Worm (Caenorhabditis elegans) whole organism, dauer: ENCODE measurements around the gene C46E10.1.
"Not testable (repeated sequence)": the region's sequence is repeated elsewhere in the genome, so short reads cannot be mapped to it uniquely, and the experiment has no call there.

Experiments
- unc-62 ChIP-seq: sonication (generic microtip); optimal IDR thresholded peaks from 2 replicates; lab custom pipeline; 2017; ENCODE audit warnings: missing biosample characterization, missing genetic modification reagents, missing genetic modification characterization

C46E10.1 gene

DNA sequence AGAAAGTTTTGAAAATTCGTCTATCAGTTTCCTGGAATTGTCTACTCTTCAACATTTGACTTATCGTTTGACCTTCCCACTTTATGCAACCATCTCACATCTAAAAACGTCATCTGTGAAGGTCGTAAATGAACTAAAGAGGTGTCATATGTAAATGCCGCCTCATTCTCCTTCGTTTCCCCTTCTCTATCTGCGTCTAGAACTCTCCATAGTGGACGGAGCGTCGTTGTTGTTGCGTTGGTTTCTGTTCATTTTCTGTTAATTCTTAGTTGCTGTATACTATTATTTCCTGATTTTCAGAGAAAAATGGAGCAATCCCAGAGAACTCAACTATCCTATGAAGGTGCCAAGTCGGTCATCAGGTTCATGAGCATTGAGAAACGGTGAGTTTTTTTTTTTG is 7.1 kb upstream of the C46E10.1 start, which contains the start of gene fbxc-52:
TSS of gene fbxc-52 (plus strand) at position 301 of the 400 bp plus-strand sequence.
- TF ChIP-seq unc-62 (GFP tag; lab: Kevin White, UChicago), result no peak

DNA sequence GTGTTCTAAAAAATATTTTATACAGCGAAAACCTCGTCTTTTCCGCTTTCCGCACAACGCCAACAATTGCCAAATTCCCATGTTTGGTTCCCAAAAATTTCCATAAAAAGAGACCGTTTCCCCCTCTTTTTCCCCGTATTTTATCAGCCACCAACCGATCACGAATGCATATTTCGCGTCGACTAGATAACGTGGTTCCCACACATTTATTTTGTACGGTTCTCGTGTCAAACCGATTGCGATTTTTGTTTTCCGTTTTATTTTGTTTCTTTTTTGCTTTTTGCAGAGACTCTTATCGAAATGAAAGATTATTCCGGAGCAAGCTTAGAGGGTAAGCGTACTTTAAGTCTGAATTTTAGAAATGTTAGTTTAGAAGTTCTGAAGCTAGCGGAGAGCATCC is 3.0 kb upstream of the C46E10.1 start, which contains the start of gene C46E10.3:
TSS of gene C46E10.3 (plus strand) at position 301 of the 400 bp plus-strand sequence.
- TF ChIP-seq unc-62 (GFP tag; lab: Kevin White, UChicago), result no peak

DNA sequence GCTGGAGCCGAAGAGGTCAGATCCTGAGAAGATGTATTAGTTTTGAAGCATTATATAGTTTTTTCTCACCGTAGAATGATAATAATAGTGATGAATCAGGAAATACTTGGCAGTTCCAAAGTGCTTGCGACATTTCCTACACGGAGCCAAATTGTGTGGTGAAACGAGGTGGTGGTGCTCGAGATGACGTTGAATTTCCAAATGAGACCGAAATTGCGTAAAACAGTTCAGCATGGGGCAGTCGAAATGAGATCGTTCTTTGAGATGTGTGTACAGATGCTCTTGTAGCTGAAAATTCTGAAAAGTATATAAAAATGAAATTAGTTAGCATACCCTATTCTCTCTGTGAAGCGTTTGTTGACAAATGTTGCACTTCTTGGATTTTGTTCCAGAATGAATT is 4.0 kb downstream of the C46E10.1 start, which contains the start of gene C46E10.8:
TSS of gene C46E10.8 (minus strand) at position 101 of the 400 bp plus-strand sequence.
- no peak for TF ChIP-seq unc-62 (GFP tag; lab: Kevin White, UChicago)

DNA sequence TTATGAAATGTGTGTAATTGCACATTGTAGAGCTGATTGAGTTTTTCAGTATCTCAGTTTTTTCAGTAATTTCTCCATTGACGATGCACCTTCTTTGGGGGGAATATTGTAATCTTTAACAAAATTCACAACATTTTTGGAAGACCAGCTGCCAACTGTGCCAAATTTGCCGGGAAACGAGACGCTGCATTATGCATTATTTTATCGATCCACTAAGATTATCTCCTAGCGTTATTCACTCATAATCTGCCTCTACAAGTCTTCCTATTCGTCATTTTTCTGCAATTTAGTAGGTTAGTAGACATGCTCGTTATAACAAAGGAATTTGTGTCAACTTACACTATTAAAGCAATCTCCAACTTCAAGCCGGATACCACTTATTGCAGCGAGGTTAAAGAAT is 7.7 kb downstream of the C46E10.1 start, which contains the start of the genes sdz-12 and bath-31:
TSS of gene sdz-12 (minus strand) at position 101 of the 400 bp plus-strand sequence.
TSS of gene bath-31 (plus strand) at position 251 of the 400 bp plus-strand sequence.
- TF ChIP-seq unc-62 (GFP tag; lab: Kevin White, UChicago), result no peak

DNA sequence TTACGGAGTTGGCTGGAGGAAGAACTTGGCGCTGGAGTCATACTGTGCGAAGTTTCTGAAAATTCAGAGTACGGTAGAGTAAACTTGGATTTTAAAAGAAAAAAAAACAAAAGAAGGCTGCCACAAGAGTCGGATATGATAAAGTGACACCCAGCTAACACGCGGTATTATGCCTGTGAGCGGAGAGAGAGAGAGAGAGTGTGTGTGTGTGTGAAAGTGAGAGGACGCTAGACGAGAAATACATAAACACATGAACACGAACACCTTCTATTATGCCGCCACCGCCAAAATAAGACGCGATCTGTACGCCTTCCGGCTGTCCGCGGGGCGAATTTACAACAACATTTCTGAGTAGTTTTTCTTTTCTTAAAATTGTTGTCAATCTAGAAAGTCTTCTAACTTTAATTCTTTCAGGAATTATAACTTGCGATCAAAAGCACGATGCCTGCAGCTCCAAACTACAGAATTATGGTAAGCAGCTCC is 12.9 kb downstream of the C46E10.1 start, which contains the start of gene F12E12.6:
TSS of gene F12E12.6 (minus strand) at position 51 of the 483 bp plus-strand sequence.
- no peak for TF ChIP-seq unc-62 (GFP tag; lab: Kevin White, UChicago)

DNA sequence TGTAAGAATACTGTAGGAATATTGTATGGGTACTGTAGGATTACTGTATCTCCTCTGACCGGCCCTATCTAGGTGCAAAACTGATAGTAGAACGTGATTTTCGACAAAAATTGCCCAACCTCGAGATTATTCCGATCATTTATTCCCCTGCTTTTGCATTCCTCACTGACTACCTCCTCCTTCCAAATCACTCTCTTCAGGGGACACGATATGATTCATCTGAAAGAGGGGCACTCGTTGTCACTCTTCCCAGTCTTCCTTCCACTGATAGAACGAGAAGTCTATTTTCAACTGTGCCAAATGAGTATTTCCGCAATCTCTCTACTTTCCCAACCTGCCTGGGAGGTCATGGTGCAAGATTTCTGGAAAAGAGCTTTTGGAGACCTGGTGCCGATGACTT is 15.6 kb downstream of the C46E10.1 start, which contains the start of gene F12E12.2:
TSS of gene F12E12.2 (plus strand) at position 301 of the 400 bp plus-strand sequence.
- TF ChIP-seq unc-62 (GFP tag; lab: Kevin White, UChicago), result no peak

DNA sequence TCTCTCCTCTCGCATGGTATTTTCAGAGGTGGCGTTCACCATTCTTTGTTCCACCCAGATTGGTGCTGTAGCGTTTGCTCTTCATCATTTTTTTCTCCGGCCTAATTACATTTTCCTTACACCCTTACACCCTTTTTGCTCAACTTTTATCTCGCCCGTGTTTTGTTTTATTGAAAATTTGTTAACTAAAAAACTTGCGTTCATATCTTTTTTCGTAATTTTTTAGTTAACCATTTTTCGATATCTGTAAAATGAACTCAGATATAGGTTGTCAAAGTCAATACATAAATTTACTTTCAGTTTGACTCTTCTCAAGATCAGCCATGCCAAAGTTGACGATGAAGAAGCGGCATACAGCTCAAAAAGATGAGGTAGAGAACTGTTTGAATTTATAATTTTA is 17.6 kb downstream of the C46E10.1 start, which contains the start of gene F12E12.1:
TSS of gene F12E12.1 (plus strand) at position 301 of the 400 bp plus-strand sequence.
- no peak for TF ChIP-seq unc-62 (GFP tag; lab: Kevin White, UChicago)

DNA sequence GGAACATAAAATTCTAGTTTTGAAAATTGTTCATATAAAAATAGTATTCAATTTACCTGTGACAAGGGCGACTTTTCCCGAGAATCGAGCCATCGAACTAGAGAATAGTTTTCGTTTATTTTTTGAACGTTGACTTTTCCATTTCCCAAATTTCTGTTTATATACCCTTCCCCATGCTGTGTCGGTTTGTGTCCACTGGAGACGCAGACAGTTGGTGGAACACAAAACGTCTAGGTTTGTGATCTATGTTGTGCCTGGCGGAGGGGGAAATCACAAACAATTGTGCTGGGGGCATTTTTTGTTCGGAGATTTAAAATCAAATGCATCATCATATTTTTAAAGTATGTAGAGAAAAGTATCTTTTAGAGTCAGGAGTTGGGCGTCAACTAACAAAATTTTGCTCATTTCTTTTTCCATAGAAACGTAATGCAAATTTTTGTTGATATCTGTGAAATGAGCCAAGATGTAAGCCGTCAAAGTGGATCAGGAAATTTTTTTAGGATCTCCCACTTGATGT is 19.7 kb downstream of the C46E10.1 start, which contains the start of gene nta-1:
TSS of gene nta-1 (minus strand) at position 131 of the 517 bp plus-strand sequence.
- TF ChIP-seq unc-62 (GFP tag; lab: Kevin White, UChicago), result no peak

DNA sequence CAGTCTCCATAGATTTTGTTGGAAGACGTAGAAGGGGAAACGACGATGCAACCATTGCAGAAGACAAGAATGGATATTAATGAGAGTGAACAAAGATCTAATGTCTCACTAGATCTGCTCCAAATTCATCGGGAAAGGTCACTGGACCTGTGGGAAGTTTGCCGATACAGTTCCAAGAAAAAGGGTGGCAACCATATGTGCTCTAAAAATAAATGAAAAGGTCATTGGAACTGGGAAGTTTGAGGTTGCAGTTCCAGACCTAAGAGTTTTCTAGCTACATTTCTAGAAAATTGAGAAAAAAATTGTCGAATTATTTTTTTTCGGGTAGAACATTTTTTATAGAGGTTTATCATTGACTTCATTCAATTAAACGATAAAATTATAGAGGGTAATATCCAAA is 23.4 kb downstream of the C46E10.1 start, which contains the start of gene fbxb-92:
TSS of gene fbxb-92 (minus strand) at position 101 of the 400 bp plus-strand sequence.
- TF ChIP-seq unc-62 (GFP tag; lab: Kevin White, UChicago), result no peak

DNA sequence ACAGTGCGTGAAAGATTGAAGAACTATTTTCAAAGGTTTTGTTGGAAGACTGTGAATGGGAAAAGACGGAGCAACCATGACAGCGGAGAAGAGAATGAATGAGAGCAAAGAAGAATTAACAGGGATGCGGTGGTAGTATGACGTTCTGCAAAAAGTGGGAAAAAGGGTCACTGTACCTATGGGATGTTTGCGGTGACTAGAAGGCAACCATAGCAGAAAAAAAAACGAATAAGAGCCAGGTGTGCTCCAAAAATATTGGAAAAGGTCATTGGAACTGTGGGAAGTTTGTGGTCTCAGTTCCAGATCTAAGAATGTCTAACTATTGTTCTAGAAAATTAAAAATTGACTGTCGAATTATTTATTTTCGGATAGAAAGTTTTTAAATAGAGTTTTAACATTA is 24.7 kb downstream of the C46E10.1 start, which contains the start of gene fbxb-90:
TSS of gene fbxb-90 (minus strand) at position 101 of the 400 bp plus-strand sequence.
- no peak for TF ChIP-seq unc-62 (GFP tag; lab: Kevin White, UChicago)

DNA sequence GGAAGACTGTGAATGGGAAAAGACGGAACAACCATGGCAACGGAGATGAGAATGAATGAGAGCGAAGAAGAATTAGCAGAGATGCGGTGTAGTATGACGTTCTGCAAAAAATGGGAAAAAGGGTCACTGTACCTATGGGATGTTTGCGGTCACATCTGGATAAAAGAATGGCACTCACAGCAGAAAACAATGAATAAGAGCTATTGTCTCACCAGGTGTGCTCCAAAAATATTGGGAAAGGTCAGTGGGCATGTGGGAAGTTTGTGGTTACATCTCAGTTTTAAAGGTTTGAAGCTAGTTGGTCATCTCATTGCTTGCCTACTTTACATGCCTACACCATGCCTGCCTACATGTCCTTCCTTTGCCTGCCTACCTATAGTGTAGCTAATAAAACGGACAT is 26.7 kb downstream of the C46E10.1 start, which contains the start of gene fbxb-91:
TSS of gene fbxb-91 (minus strand) at position 101 of the 400 bp plus-strand sequence.
- no peak for TF ChIP-seq unc-62 (GFP tag; lab: Kevin White, UChicago)

DNA sequence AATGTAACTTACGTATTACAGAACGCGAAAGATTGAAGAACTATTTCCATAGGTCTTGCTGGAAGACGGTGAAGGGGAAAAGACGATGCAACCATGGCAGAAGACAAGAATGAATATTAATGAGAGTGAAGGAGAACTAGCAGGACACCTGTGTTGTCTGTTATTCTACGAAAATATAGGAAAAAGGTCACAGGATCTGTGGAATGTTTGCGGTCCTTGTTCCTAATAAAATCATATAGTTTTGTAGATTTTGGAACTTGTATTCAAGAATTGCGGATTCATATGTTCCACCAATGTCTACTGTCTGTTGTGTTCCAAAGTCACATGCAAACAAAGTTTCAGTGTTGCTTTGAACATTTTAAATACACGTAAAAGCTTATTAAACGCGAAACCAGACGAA is 28.2 kb downstream of the C46E10.1 start, which contains the start of gene sdz-11:
TSS of gene sdz-11 (minus strand) at position 101 of the 400 bp plus-strand sequence.
- TF ChIP-seq unc-62 (GFP tag; lab: Kevin White, UChicago), result no peak

DNA sequence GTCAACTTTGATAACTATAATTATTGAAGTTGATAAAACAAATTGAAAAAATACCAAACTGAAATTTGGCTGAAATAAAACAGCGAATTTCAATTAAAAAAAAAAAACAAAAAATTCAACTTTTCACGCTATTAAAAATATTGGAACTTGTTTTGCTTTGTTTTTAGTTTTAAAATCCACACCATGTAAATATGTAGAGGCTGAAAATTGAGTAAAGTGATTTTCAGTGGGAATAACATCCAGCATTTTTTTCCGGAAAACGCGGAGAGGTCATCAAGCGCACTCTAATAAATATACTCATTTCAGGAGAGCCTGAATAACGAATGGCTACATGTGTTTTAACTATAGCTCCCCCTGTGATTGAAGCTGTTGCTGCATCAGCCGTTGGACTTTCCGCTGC is 29.6 kb downstream of the C46E10.1 start, which contains the start of gene rcd-1:
TSS of gene rcd-1 (plus strand) at position 301 of the 400 bp plus-strand sequence.
- no peak for TF ChIP-seq unc-62 (GFP tag; lab: Kevin White, UChicago)

DNA sequence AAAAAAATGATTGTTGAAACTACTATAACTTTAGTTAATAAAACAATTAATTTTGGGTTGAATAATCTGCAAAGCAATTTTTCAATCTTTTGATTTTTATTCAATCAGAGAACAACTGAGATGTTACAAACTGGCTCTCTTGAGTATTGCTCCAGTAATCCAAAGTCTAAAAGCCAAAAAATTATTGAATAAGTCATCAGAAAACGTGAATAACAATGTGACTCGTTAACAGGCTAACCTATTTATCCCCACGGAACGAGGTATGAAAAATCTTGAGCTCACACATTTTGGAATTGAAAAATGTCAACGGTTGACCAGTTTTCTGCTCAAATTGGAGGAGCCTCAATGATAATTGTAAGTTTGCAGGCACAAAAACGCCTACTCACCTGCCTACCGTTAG is 33.5 kb downstream of the C46E10.1 start, which contains the start of gene srx-111:
TSS of gene srx-111 (plus strand) at position 301 of the 400 bp plus-strand sequence.
- no peak for TF ChIP-seq unc-62 (GFP tag; lab: Kevin White, UChicago)

DNA sequence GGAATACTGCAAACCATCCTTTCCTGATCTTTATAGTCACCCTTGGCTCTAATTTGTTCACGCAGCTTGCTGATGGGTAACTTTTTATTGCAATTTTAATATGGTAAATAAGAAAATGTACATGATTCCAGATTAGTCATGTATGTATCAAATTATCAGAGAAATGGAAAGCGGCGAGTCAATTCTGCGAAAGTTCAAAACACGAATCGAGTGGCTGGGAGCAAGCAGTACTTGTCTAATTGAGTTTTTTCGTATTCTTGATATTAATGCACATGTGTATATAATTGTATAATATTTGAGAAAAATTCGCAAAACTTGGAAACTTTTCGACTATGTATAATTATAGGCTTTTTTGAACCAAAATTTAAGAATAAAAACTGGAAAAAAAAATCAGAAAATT is 35.0 kb downstream of the C46E10.1 start, which contains the start of gene T24E12.12:
TSS of gene T24E12.12 (plus strand) at position 281 of the 400 bp plus-strand sequence.
- TF ChIP-seq unc-62 (GFP tag; lab: Kevin White, UChicago), result no peak

DNA sequence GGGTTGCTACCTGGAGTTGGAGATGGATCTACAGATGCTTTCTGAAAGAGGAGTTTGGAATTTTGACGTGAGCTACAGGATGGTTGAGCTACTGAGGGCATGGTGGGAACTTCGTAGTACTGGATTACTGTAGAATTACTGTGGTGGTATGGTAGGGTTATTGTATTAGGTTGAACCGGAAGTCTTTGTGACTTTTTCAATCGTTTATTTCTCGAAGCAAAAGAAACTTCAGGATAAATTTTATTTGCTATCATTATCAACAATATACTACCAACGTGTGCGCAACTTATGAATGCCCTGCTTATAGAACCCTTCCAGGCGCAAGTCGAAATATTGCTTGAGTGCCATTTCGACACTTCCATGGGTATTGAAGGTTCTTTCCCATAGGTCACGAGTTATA is 37.6 kb downstream of the C46E10.1 start, which contains the start of gene T24E12.6:
TSS of gene T24E12.6 (minus strand) at position 101 of the 400 bp plus-strand sequence.
- TF ChIP-seq unc-62 (GFP tag; lab: Kevin White, UChicago), result not testable (repeated sequence)
